Fruit fly (Drosophila melanogaster): ENCODE data around the gene CG13310.

CG13310 gene

DNA sequence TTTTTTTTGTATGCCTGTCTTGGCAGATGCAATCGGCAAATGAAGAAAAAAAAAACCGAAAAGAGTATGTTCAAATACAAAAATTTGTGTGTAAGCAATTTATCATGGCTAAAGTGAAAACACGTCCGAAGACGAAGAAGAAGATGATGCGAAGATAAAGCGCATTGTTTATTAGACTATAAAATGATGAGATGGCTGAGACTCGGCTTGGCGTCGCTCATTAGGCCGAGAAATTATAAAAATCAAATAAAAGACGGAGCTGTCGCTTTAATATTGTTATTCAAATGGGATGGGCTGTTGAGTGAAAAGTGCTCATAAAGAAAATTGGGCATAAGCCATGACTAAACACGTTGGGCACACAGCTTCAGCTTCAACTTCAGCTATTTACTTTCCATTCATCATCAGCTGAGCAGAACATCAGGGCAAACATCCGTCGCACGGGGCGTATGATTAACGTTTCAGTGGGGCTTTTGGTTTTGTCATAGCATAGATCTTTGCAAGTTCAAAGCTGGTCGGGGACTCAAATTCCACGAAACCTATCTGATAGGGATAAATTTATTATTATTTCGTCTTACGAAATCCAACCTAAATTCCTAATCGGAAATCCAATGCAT is 29.6 kb downstream of the CG13310 start (continued):
- TF ChIP-seq CG2202 (tag; optimal IDR thresholded peaks at IDR 0.05), result no peak
- no peak for TF ChIP-seq Abd-B (GFP tag; optimal IDR thresholded peaks at IDR 0.05)
- TF ChIP-seq CG15269 (tag; optimal IDR thresholded peaks at IDR 0.05), result no peak
- no peak for TF ChIP-seq Poxn (GFP tag; IDR thresholded peaks at IDR 0.05)
- no peak for TF ChIP-seq Scr (GFP tag; IDR thresholded peaks at IDR 0.05; ENCODE audit: partially characterized antibody)
- peak; percentile 21 for TF ChIP-seq fd64A (GFP tag; optimal IDR thresholded peaks at IDR 0.05)
- TF ChIP-seq abd-A (tag; optimal IDR thresholded peaks at IDR 0.05), result peak; percentile 89
- TF ChIP-seq Optix (GFP tag; IDR thresholded peaks at IDR 0.05), result no peak
- TF ChIP-seq hb (GFP tag; IDR thresholded peaks at IDR 0.05; ENCODE audit: partially characterized antibody), result no peak
- TF ChIP-seq Pdp1 (GFP tag; optimal IDR thresholded peaks at IDR 0.05), result no peak
- TF ChIP-seq Hr78 (GFP tag; optimal IDR thresholded peaks at IDR 0.05), result no peak
- no peak for TF ChIP-seq esg (GFP tag; conservative IDR thresholded peaks at IDR 0.05)
- TF ChIP-seq CG10366 (GFP tag; IDR thresholded peaks at IDR 0.05), result no peak
- TF ChIP-seq CG31365 (tag; optimal IDR thresholded peaks at IDR 0.05), result no peak
- no peak for TF ChIP-seq CG11456 (GFP tag; IDR thresholded peaks at IDR 0.05)
- no peak for TF ChIP-seq Mrtf (GFP tag; IDR thresholded peaks at IDR 0.05)
- TF ChIP-seq ATbp (GFP tag; optimal IDR thresholded peaks at IDR 0.05), result peak; percentile 51
- no peak for TF ChIP-seq tin (GFP tag; optimal IDR thresholded peaks at IDR 0.05)
- 0 out of 3 replicates have a peak, but pooled peaks have one; percentile 24 for TF ChIP-seq so (GFP tag; IDR thresholded peaks at IDR 0.05)
- TF ChIP-seq CG3163 (GFP tag; optimal IDR thresholded peaks at IDR 0.05), result no peak
- no peak for TF ChIP-seq ranshi (GFP tag; IDR thresholded peaks at IDR 0.05)
- TF ChIP-seq ERR (GFP tag; optimal IDR thresholded peaks at IDR 0.05), result no peak
- TF ChIP-seq CG9876 (GFP tag; optimal IDR thresholded peaks at IDR 0.05), result no peak
- no peak for TF ChIP-seq Dek (tag; optimal IDR thresholded peaks at IDR 0.05)
- peak; percentile 47 for TF ChIP-seq kni (GFP tag; optimal IDR thresholded peaks at IDR 0.05)
- TF ChIP-seq sens (GFP tag), result peak; percentile 75
- no peak for TF ChIP-seq Neu2 (GFP tag; optimal IDR thresholded peaks at IDR 0.05; ENCODE audit: borderline replicate concordance)
- TF ChIP-seq CG15696 (tag; optimal IDR thresholded peaks at IDR 0.05), result no peak
- no peak for TF ChIP-seq jing (GFP tag; optimal IDR thresholded peaks at IDR 0.05)
- no peak for TF ChIP-seq sim (GFP tag; IDR thresholded peaks at IDR 0.05)
- TF ChIP-seq Med (GFP tag), result peak; percentile 49
- no peak for TF ChIP-seq hkb (optimal IDR thresholded peaks at IDR 0.05)
- no peak for TF ChIP-seq hkb (GFP tag; IDR thresholded peaks at IDR 0.05)
- no peak for TF ChIP-seq CG6689 (GFP tag; IDR thresholded peaks at IDR 0.05)
- no peak for TF ChIP-seq cwo (GFP tag; optimal IDR thresholded peaks at IDR 0.05)
- no peak for TF ChIP-seq CG1024 (GFP tag; IDR thresholded peaks at IDR 0.05)
- TF ChIP-seq CG15073 (GFP tag; optimal IDR thresholded peaks at IDR 0.05), result no peak
- TF ChIP-seq CG3281 (GFP tag; optimal IDR thresholded peaks at IDR 0.05), result no peak
- TF ChIP-seq Tbp (GFP tag; optimal IDR thresholded peaks at IDR 0.05), result no peak
- TF ChIP-seq Six4 (GFP tag; optimal IDR thresholded peaks at IDR 0.05), result no peak
- TF ChIP-seq CG3407 (GFP tag; optimal IDR thresholded peaks at IDR 0.05), result peak; percentile 1
- TF ChIP-seq Nf-YA (GFP tag; IDR thresholded peaks at IDR 0.05), result no peak
- TF ChIP-seq nau (GFP tag; optimal IDR thresholded peaks at IDR 0.05), result no peak
- TF ChIP-seq CG14667 (GFP tag; IDR thresholded peaks at IDR 0.05), result no peak
- no peak for TF ChIP-seq CG1602 (GFP tag; optimal IDR thresholded peaks at IDR 0.05)

Measured in whole organism, embryonic.